Fruit fly (Drosophila melanogaster) whole organism, embryonic: Measurements from ENCODE around the gene CG46460.

Source experiments
- ATbp ChIP-seq: fragments of 200-800 bp; sonication (Bioruptor generic); optimal IDR thresholded peaks from 2 replicates; lab custom pipeline; 2017; ENCODE audit warnings: missing biosample characterization, mild to moderate bottlenecking, missing genetic modification characterization, missing genetic modification reagents
- CG10366 ChIP-seq: fragments of 200-800 bp; sonication (Bioruptor generic); IDR thresholded peaks from 2 replicates; pipeline ENCODE4 v1.3.6; 2022; ENCODE audit warnings: missing biosample characterization, missing genetic modification characterization
- CG10979 ChIP-seq: fragments of 200-800 bp; sonication (Bioruptor generic); optimal IDR thresholded peaks from 2 replicates; lab custom pipeline; 2018; ENCODE audit warnings: missing biosample characterization, mild to moderate bottlenecking, missing genetic modification characterization, moderate library complexity
- CG11247 ChIP-seq: fragments of 200-800 bp; sonication (Bioruptor generic); IDR thresholded peaks from 2 replicates; pipeline ENCODE4 v1.3.6; 2022; ENCODE audit warnings: missing biosample characterization, missing genetic modification characterization
- CG11504 ChIP-seq: fragments of 200-800 bp; sonication (Bioruptor generic); optimal IDR thresholded peaks from 3 replicates; lab custom pipeline; 2019; ENCODE audit warnings: missing biosample characterization, mild to moderate bottlenecking, missing genetic modification characterization, moderate library complexity
- CG12769 ChIP-seq: fragments of 200-800 bp; sonication (Bioruptor generic); optimal IDR thresholded peaks from 2 replicates; lab custom pipeline; 2019; ENCODE audit warnings: missing biosample characterization, mild to moderate bottlenecking, missing genetic modification characterization, moderate library complexity
- CG1647 ChIP-seq: fragments of 200-800 bp; sonication (Bioruptor generic); optimal IDR thresholded peaks from 3 replicates; lab custom pipeline; 2016; ENCODE audit warnings: missing biosample characterization, missing genetic modification characterization
- CG17568 ChIP-seq: fragments of 200-800 bp; sonication (Bioruptor generic); optimal IDR thresholded peaks from 2 replicates; lab custom pipeline; 2018; ENCODE audit warnings: missing biosample characterization, mild to moderate bottlenecking, missing genetic modification characterization, moderate library complexity
- CG2202 ChIP-seq: fragments of 200-800 bp; sonication (Bioruptor generic); optimal IDR thresholded peaks from 2 replicates; lab custom pipeline; 2018; ENCODE audit warnings: missing biosample characterization, mild to moderate bottlenecking, missing genetic modification characterization
- CG33213 ChIP-seq: fragments of 200-800 bp; sonication (Bioruptor generic); optimal IDR thresholded peaks from 3 replicates; lab custom pipeline; 2016; ENCODE audit warnings: missing biosample characterization, missing genetic modification characterization
- CG42726 ChIP-seq: fragments of 200-800 bp; sonication (Bioruptor generic); IDR thresholded peaks from 2 replicates; pipeline ENCODE4 v1.3.6; 2022; ENCODE audit warnings: missing biosample characterization, missing genetic modification characterization; ENCODE audit not compliant: partially characterized antibody
- CG4424 ChIP-seq: fragments of 200-800 bp; sonication (Bioruptor generic); optimal IDR thresholded peaks from 3 replicates; lab custom pipeline; 2016; ENCODE audit warnings: missing biosample characterization, missing genetic modification characterization
- CG8388 ChIP-seq: fragments of 200-800 bp; sonication (Bioruptor generic); optimal IDR thresholded peaks from 2 replicates; lab custom pipeline; 2019; ENCODE audit warnings: missing biosample characterization, mild to moderate bottlenecking, missing genetic modification characterization, moderate library complexity
- CG9817 ChIP-seq: fragments of 200-800 bp; sonication (Bioruptor generic); optimal IDR thresholded peaks from 2 replicates; lab custom pipeline; 2018; ENCODE audit warnings: missing biosample characterization, mild to moderate bottlenecking, missing genetic modification characterization, moderate library complexity
- CG9876 ChIP-seq: fragments of 200-800 bp; sonication (Bioruptor generic); optimal IDR thresholded peaks from 2 replicates; lab custom pipeline; 2016; ENCODE audit warnings: missing biosample characterization, missing genetic modification characterization
- Dek ChIP-seq: fragments of 200-800 bp; sonication (Bioruptor generic); optimal IDR thresholded peaks from 3 replicates; lab custom pipeline; 2019; ENCODE audit warnings: missing biosample characterization, mild to moderate bottlenecking, missing genetic modification characterization, moderate library complexity
- Fer2 ChIP-seq: fragments of 200-800 bp; sonication (Bioruptor generic); optimal IDR thresholded peaks from 2 replicates; lab custom pipeline; 2018; ENCODE audit warnings: missing biosample characterization, mild to moderate bottlenecking, missing genetic modification characterization, moderate library complexity
- Gsc ChIP-seq: fragments of 200-800 bp; sonication (Bioruptor generic); IDR thresholded peaks from 2 replicates; pipeline ENCODE4 v1.3.6; 2022; ENCODE audit warnings: missing biosample characterization, missing genetic modification characterization
- H2.0 ChIP-seq: fragments of 200-800 bp; sonication (Bioruptor generic); IDR thresholded peaks from 2 replicates; pipeline ENCODE4 v1.3.6; 2022; ENCODE audit warnings: missing biosample characterization, missing genetic modification characterization
- HLH54F ChIP-seq: fragments of 200-800 bp; sonication (Bioruptor generic); optimal IDR thresholded peaks from 3 replicates; lab custom pipeline; 2016; ENCODE audit warnings: missing biosample characterization, missing genetic modification characterization
- Kr ChIP-seq: fragments of 200-800 bp; sonication (Bioruptor generic); optimal IDR thresholded peaks from 2 replicates; lab custom pipeline; 2017; ENCODE audit warnings: missing biosample characterization, mild to moderate bottlenecking, missing genetic modification characterization
- Max ChIP-seq: fragments of 200-800 bp; sonication (Bioruptor generic); optimal IDR thresholded peaks from 2 replicates; lab custom pipeline; 2016; ENCODE audit warnings: missing biosample characterization, mild to moderate bottlenecking, missing genetic modification characterization
- Med ChIP-seq: fragments of 200-800 bp; sonication (Bioruptor generic); peaks from one replicate; lab custom pipeline; 2016; ENCODE audit warnings: missing biosample characterization, missing genetic modification characterization, mild to moderate bottlenecking, inconsistent platforms, moderate library complexity
- Mrtf ChIP-seq: fragments of 200-800 bp; sonication (Bioruptor generic); IDR thresholded peaks from 3 replicates; pipeline ENCODE4 v1.3.6; 2022; ENCODE audit warnings: missing biosample characterization, missing genetic modification characterization
- Oaz ChIP-seq: fragments of 200-800 bp; sonication (Bioruptor generic); IDR thresholded peaks from 2 replicates; pipeline ENCODE4 v1.3.6; 2022; ENCODE audit warnings: missing biosample characterization, missing genetic modification characterization
- PHDP ChIP-seq: fragments of 200-800 bp; sonication (Bioruptor generic); optimal IDR thresholded peaks from 3 replicates; lab custom pipeline; 2018; ENCODE audit warnings: missing biosample characterization, mild to moderate bottlenecking, missing genetic modification characterization, moderate library complexity
- Rfx ChIP-seq: fragments of 200-800 bp; sonication (Bioruptor generic); IDR thresholded peaks from 2 replicates; pipeline ENCODE4 v1.3.6; 2022; ENCODE audit warnings: missing biosample characterization, missing genetic modification characterization
- Sry-δ ChIP-seq: fragments of 200-800 bp; sonication (Bioruptor generic); optimal IDR thresholded peaks from 2 replicates; lab custom pipeline; 2016; ENCODE audit warnings: missing biosample characterization, missing genetic modification characterization
- Taf1 ChIP-seq: fragments of 200-800 bp; sonication (Bioruptor generic); IDR thresholded peaks from 2 replicates; pipeline ENCODE4 v1.3.6; 2022; ENCODE audit warnings: missing biosample characterization, missing genetic modification characterization
- Usf ChIP-seq: fragments of 200-800 bp; sonication (Bioruptor generic); optimal IDR thresholded peaks from 2 replicates; lab custom pipeline; 2017; ENCODE audit warnings: missing genotype, missing biosample characterization, missing genetic modification characterization
- ara ChIP-seq: fragments of 200-800 bp; sonication (Bioruptor generic); IDR thresholded peaks from 2 replicates; pipeline ENCODE4 v1.3.6; 2022; ENCODE audit warnings: missing biosample characterization, missing genetic modification characterization
- ase ChIP-seq: fragments of 200-800 bp; sonication (Bioruptor generic); IDR thresholded peaks from 3 replicates; pipeline ENCODE4 v1.3.6; 2022; ENCODE audit warnings: missing biosample characterization, missing genetic modification characterization
- az2 ChIP-seq: fragments of 200-800 bp; sonication (Bioruptor generic); optimal IDR thresholded peaks from 3 replicates; lab custom pipeline; 2016; ENCODE audit warnings: missing biosample characterization, missing genetic modification characterization
- bsh ChIP-seq, 2 experiments: fragments of 200-800 bp; sonication (Bioruptor generic); optimal IDR thresholded peaks; 2 replicates each; lab custom pipeline; 2017 to 2018; ENCODE audit warnings: mild to moderate bottlenecking in 2 of 2, missing biosample characterization in 2 of 2, missing genetic modification characterization in 2 of 2, moderate library complexity in 1 of 2
- cato ChIP-seq: fragments of 200-800 bp; sonication (Bioruptor generic); optimal IDR thresholded peaks from 2 replicates; lab custom pipeline; 2016; ENCODE audit warnings: missing biosample characterization, missing genetic modification characterization, borderline replicate concordance
- chm ChIP-seq: fragments of 200-800 bp; sonication (Bioruptor generic); IDR thresholded peaks from 2 replicates; pipeline ENCODE4 v1.3.6; 2022; ENCODE audit warnings: missing biosample characterization, missing genetic modification characterization
- crol ChIP-seq: fragments of 200-800 bp; sonication (Bioruptor generic); IDR thresholded peaks from 2 replicates; pipeline ENCODE4 v1.3.6; 2022; ENCODE audit warnings: missing biosample characterization, missing genetic modification characterization
- en ChIP-seq: fragments of 200-800 bp; sonication (Bioruptor generic); optimal IDR thresholded peaks from 2 replicates; lab custom pipeline; 2016; ENCODE audit warnings: missing biosample characterization, missing genetic modification characterization
- eyg ChIP-seq: fragments of 200-800 bp; sonication (Bioruptor generic); optimal IDR thresholded peaks from 3 replicates; lab custom pipeline; 2016; ENCODE audit warnings: missing biosample characterization, missing genetic modification characterization
- hkb ChIP-seq, 2 experiments: fragments of 200-800 bp in 1 of 2; fragments of >200 bp in 1 of 2; sonication (Bioruptor generic) in 1 of 2; IDR thresholded peaks in 1 of 2; optimal IDR thresholded peaks in 1 of 2; 2 replicates each; pipeline versions ENCODE4 v1.3.6 to Lab custom; 2017 to 2022; ENCODE audit warnings: missing biosample characterization in 1 of 2, missing genetic modification characterization in 1 of 2
- inv ChIP-seq: fragments of 200-800 bp; sonication (Bioruptor generic); IDR thresholded peaks from 2 replicates; pipeline ENCODE4 v1.3.6; 2022; ENCODE audit warnings: missing biosample characterization, missing genetic modification characterization; ENCODE audit not compliant: partially characterized antibody
- lab ChIP-seq: fragments of 200-800 bp; sonication (Bioruptor generic); optimal IDR thresholded peaks from 3 replicates; lab custom pipeline; 2017; ENCODE audit warnings: missing biosample characterization, missing genetic modification characterization, mild to moderate bottlenecking, moderate library complexity, missing genetic modification reagents
- lola ChIP-seq, 3 experiments: fragments of >200 bp in 2 of 3; fragments of 200-800 bp in 1 of 3; sonication (Bioruptor generic) in 1 of 3; optimal IDR thresholded peaks; 2 replicates each; lab custom pipeline; 2017 to 2019; ENCODE audit warnings: missing biosample characterization in 3 of 3, missing genetic modification characterization in 3 of 3, mild to moderate bottlenecking in 1 of 3, moderate library complexity in 1 of 3
- luna ChIP-seq: fragments of 200-800 bp; sonication (Bioruptor generic); optimal IDR thresholded peaks from 2 replicates; lab custom pipeline; 2016; ENCODE audit warnings: missing biosample characterization, missing genetic modification characterization
- nerfin-1 ChIP-seq: fragments of 200-800 bp; sonication (Bioruptor generic); optimal IDR thresholded peaks from 3 replicates; lab custom pipeline; 2019; ENCODE audit warnings: missing biosample characterization, mild to moderate bottlenecking, missing genetic modification characterization, moderate library complexity
- sens ChIP-seq: fragments of 200-800 bp; sonication (Bioruptor generic); peaks from one replicate; lab custom pipeline; 2016; ENCODE audit warnings: missing biosample characterization, missing genetic modification characterization
- sob ChIP-seq: fragments of 200-800 bp; sonication (Bioruptor generic); IDR thresholded peaks from 2 replicates; pipeline ENCODE4 v1.3.6; 2022; ENCODE audit warnings: missing biosample characterization, missing genetic modification characterization
- stwl ChIP-seq: fragments of 200-800 bp; sonication (Bioruptor generic); optimal IDR thresholded peaks from 3 replicates; lab custom pipeline; 2018; ENCODE audit warnings: missing biosample characterization, mild to moderate bottlenecking, missing genetic modification characterization, moderate library complexity
- tio ChIP-seq: fragments of 200-800 bp; sonication (Bioruptor generic); optimal IDR thresholded peaks from 2 replicates; lab custom pipeline; 2017; ENCODE audit warnings: missing biosample characterization, missing genetic modification characterization, inconsistent platforms
- twi ChIP-seq: fragments of 200-800 bp; optimal IDR thresholded peaks from 2 replicates; lab custom pipeline; 2019; ENCODE audit warnings: missing biosample characterization, mild to moderate bottlenecking, missing genetic modification characterization, moderate library complexity

The CG46460 gene

DNA sequence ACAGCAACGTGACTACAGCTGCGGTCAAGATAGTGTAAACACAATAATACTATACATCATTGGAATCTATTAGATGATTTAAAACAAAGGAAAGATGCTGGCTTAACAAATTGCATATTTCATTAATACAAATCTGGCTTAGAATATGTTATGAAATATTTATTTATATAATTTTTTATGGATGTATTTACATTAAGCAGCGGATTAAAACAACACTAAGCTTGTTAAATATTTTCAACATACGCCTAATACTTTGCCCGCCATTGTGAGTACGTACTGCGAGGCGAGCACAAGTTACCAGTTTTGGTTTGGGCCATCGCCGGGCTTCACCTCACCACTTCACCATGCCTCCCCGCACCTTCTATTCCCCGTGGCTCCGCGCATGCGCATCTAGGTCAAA, 42.8 kb upstream of the CG46460 start (continued):
- TF ChIP-seq CG12769 (peak; percentile 28), lab (GFP tag; lab: Kevin White, UChicago) (peak; percentile 77), CG9876 (no peak), Dek (tag; lab: Kevin White, UChicago) (peak; percentile 50), CG33213 (GFP tag; lab: Kevin White, UChicago) (no peak), CG11504 (tag; lab: Kevin White, UChicago) (peak; percentile 87), ATbp (peak; percentile 69), stwl (tag; lab: Kevin White, UChicago) (no peak), ara (GFP tag; lab: Robert Waterston, UW) (peak; percentile 75), cato (GFP tag; lab: Kevin White, UChicago) (no peak), HLH54F (GFP tag; lab: Kevin White, UChicago) (no peak), Usf (GFP tag; lab: Kevin White, UChicago) (peak; percentile 15), CG10979 (tag; lab: Kevin White, UChicago) (peak; percentile 82), az2 (GFP tag; lab: Kevin White, UChicago) (peak; percentile 44), Oaz (GFP tag; lab: Robert Waterston, UW) (peak; percentile 31; the same call in 1 of the 2 replicates), CG10366 (GFP tag; lab: Robert Waterston, UW) (peak; percentile 52), tio (GFP tag; lab: Kevin White, UChicago) (peak; percentile 27), lola (GFP tag; optimal IDR thresholded peaks at IDR 0.05; lab: Kevin White, UChicago) (peak in 1 of 3 experiments; percentile 77), CG11247 (GFP tag; lab: Robert Waterston, UW) (no peak), sob (GFP tag; lab: Robert Waterston, UW) (peak; percentile 61; the same call in 1 of the 2 replicates), Kr (GFP tag; lab: Kevin White, UChicago) (no peak), eyg (GFP tag; lab: Kevin White, UChicago) (no peak), crol (GFP tag; lab: Robert Waterston, UW) (peak; percentile 75), hkb (optimal IDR thresholded peaks at IDR 0.05; lab: Kevin White, UChicago) (no peak), hkb (GFP tag; IDR thresholded peaks at IDR 0.05; lab: Robert Waterston, UW) (peak; percentile 84), Sry-δ (GFP tag; lab: Kevin White, UChicago) (no peak), CG9817 (peak; percentile 45), CG2202 (tag; lab: Kevin White, UChicago) (peak; percentile 52), Taf1 (GFP tag; lab: Robert Waterston, UW) (peak; percentile 18; the same call in 1 of the 2 replicates), CG1647 (GFP tag; lab: Kevin White, UChicago) (no peak), ase (GFP tag; lab: Robert Waterston, UW) (peak; percentile 37; the same call in 1 of the 3 replicates), Max (GFP tag; lab: Kevin White, UChicago) (peak; percentile 40), luna (GFP tag; lab: Kevin White, UChicago) (no peak), PHDP (tag; lab: Kevin White, UChicago) (peak; percentile 83), bsh (GFP tag; optimal IDR thresholded peaks at IDR 0.05; lab: Kevin White, UChicago) (peak; percentile 52 to 86), nerfin-1 (peak; percentile 69), twi (tag; lab: Kevin White, UChicago) (peak; percentile 50), chm (GFP tag; lab: Robert Waterston, UW) (no peak), CG8388 (GFP tag; lab: Kevin White, UChicago) (peak; percentile 69), Med (GFP tag; lab: Kevin White, UChicago) (peak; percentile 37), H2.0 (GFP tag; lab: Robert Waterston, UW) (peak; percentile 20; the same call in 1 of the 2 replicates), sens (GFP tag; lab: Kevin White, UChicago) (peak; percentile 55), CG42726 (GFP tag; lab: Robert Waterston, UW) (no peak), en (GFP tag; lab: Kevin White, UChicago) (no peak), inv (GFP tag; lab: Robert Waterston, UW) (no peak), Gsc (GFP tag; lab: Robert Waterston, UW) (no peak), CG17568 (GFP tag; lab: Kevin White, UChicago) (peak; percentile 48), Fer2 (tag; lab: Kevin White, UChicago) (peak; percentile 16), Rfx (GFP tag; lab: Robert Waterston, UW) (peak; percentile 59; the same call in 1 of the 2 replicates), CG4424 (peak; percentile 48), Mrtf (GFP tag; lab: Robert Waterston, UW) (no peak)
